Worm (Caenorhabditis elegans): ENCODE data around the gene pqn-62.

pqn-62 gene

DNA sequence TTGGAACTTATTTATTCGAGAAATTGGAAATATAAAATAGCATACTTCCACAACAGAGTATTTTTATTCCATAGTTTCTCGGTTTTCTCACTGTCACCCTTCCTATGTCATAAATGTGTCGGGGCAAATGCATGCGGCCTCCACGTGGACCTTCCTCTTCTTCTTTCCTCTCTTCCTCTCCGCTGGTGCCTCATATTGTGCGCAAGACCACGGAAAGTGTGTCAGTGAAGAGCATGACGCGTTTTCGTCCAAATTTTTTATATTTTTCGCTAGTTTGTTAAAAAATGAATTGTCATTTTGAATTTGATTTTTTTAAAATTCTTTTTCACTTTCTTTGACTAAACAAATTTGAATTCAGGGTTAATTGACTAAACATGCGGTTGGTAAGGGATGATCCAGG lies 30.9 kb upstream of the pqn-62 start, which contains the start of gene mans-3:
mans-3 (plus strand) TSS at position 359 of the 400 bp plus-strand sequence.
- TF ChIP-seq hmg-1.1 (GFP tag; IDR thresholded peaks at IDR 0.05) (peak; percentile 90), hif-1 (tag; optimal IDR thresholded peaks at IDR 0.05) (peak; percentile 39 to 82), R02D3.7 (tag; optimal IDR thresholded peaks at IDR 0.05) (no peak), snpc-1.2 (GFP tag; IDR thresholded peaks at IDR 0.05) (no peak), T20F7.1 (GFP tag; optimal IDR thresholded peaks at IDR 0.05) (peak; percentile 84), skn-1 (tag; optimal IDR thresholded peaks at IDR 0.05) (no peak), ceh-20 (GFP tag; IDR thresholded peaks at IDR 0.05) (peak; percentile 81; the same call in 1 of the 2 replicates), zfp-2 (tag; optimal IDR thresholded peaks at IDR 0.05) (peak; percentile 17), zfp-3 (GFP tag; conservative IDR thresholded peaks at IDR 0.05) (0 out of 2 replicates have a peak, but pooled peaks have one; percentile 18), F26F4.8 (GFP tag; conservative IDR thresholded peaks at IDR 0.05) (no peak), tra-1 (GFP tag; IDR thresholded peaks at IDR 0.05) (peak; percentile 82), unc-62 (GFP tag; optimal IDR thresholded peaks at IDR 0.05 in 1 of 2) (peak in 1 of 2 experiments; percentile 84), unc-62 (tag; optimal IDR thresholded peaks at IDR 0.05) (no peak), nhr-111 (GFP tag; optimal IDR thresholded peaks at IDR 0.05) (no peak), nhr-25 (tag; optimal IDR thresholded peaks at IDR 0.05; ENCODE audit: borderline replicate concordance, insufficient read depth) (peak; percentile 74), mxl-3 (GFP tag; optimal IDR thresholded peaks at IDR 0.05) (peak; percentile 100), cey-2 (tag; optimal IDR thresholded peaks at IDR 0.05; ENCODE audit: borderline replicate concordance, insufficient read depth) (peak; percentile 44), aly-2 (tag; optimal IDR thresholded peaks at IDR 0.05) (no peak), ctbp-1 (GFP tag; IDR thresholded peaks at IDR 0.05) (no peak; the same call in 1 of the 2 replicates), ZK337.2 (GFP tag; IDR thresholded peaks at IDR 0.05) (no peak), F49E8.2 (tag; optimal IDR thresholded peaks at IDR 0.05; ENCODE audit: borderline replicate concordance) (no peak), mdt-29 (GFP tag; IDR thresholded peaks at IDR 0.05) (no peak), saeg-2 (GFP tag; IDR thresholded peaks at IDR 0.05) (0 out of 2 replicates have a peak, but pooled peaks have one; percentile 35), nhr-11 (tag; optimal IDR thresholded peaks at IDR 0.05) (peak; percentile 90), ama-1 (optimal IDR thresholded peaks at IDR 0.05) (no peak), ceh-28 (tag; optimal IDR thresholded peaks at IDR 0.05) (no peak), hlh-30 (tag; optimal IDR thresholded peaks at IDR 0.05; ENCODE audit: insufficient read depth) (peak; percentile 96), dmd-6 (GFP tag; IDR thresholded peaks at IDR 0.05) (peak; percentile 95), Y105C5A.15 (GFP tag; IDR thresholded peaks at IDR 0.05) (no peak), lin-1 (GFP tag; IDR thresholded peaks at IDR 0.05) (peak; percentile 81), lin-29 (GFP tag; IDR thresholded peaks at IDR 0.05) (peak; percentile 73), dve-1 (tag; optimal IDR thresholded peaks at IDR 0.05; ENCODE audit: insufficient read depth) (peak; percentile 99), nhr-42 (GFP tag; IDR thresholded peaks at IDR 0.05) (peak; percentile 81), lin-13 (GFP tag; optimal IDR thresholded peaks at IDR 0.05) (peak; percentile 80), mxl-2 (GFP tag; conservative IDR thresholded peaks at IDR 0.05) (peak; percentile 96), nhr-41 (GFP tag; IDR thresholded peaks at IDR 0.05) (peak; percentile 38; the same call in 1 of the 2 replicates), egl-43 (GFP tag; IDR thresholded peaks at IDR 0.05) (no peak), mep-1 (tag; optimal IDR thresholded peaks at IDR 0.05) (peak; percentile 98), lsy-2 (tag; optimal IDR thresholded peaks at IDR 0.05) (peak; percentile 49 to 94), spr-1 (tag; optimal IDR thresholded peaks at IDR 0.05) (peak; percentile 88), unc-39 (tag; optimal IDR thresholded peaks at IDR 0.05) (no peak), gei-8 (GFP tag; optimal IDR thresholded peaks at IDR 0.05) (peak; percentile 15), madf-9 (GFP tag; conservative IDR thresholded peaks at IDR 0.05) (peak; percentile 68; the same call in 1 of the 2 replicates), nhr-48 (tag; optimal IDR thresholded peaks at IDR 0.05) (peak; percentile 91), ZK546.5 (tag; optimal IDR thresholded peaks at IDR 0.05) (peak in 1 of 2 experiments; percentile 13), pha-4 (GFP tag; IDR thresholded peaks at IDR 0.05) (peak; percentile 89), pha-4 (tag; optimal IDR thresholded peaks at IDR 0.05) (peak; percentile 40), lim-7 (GFP tag; IDR thresholded peaks at IDR 0.05) (no peak), daf-12 (tag; optimal IDR thresholded peaks at IDR 0.05) (no peak), zip-2 (tag; optimal IDR thresholded peaks at IDR 0.05) (peak; percentile 73)
